Worm (Caenorhabditis elegans) whole organism, L4 larva: ENCODE data around the gene F08G12.5.
A peak's percentile ranks its signal among the peaks of the same experiment; 100 is the strongest.

Experiments
- D1046.2 ChIP-seq: fragments of 200-800 bp; sonication (Bioruptor generic); IDR thresholded peaks from 2 replicates; pipeline ENCODE4 v1.3.6; 2022; ENCODE audit warnings: missing genetic modification characterization, missing compliant biosample characterization
- F26F4.8 ChIP-seq: fragments of 200-800 bp; sonication (Bioruptor generic); conservative IDR thresholded peaks from 2 replicates; pipeline ENCODE4 v1.3.6; 2022; ENCODE audit warnings: missing genetic modification characterization, missing compliant biosample characterization
- F49E8.2 ChIP-seq: sonication (generic microtip); optimal IDR thresholded peaks from 2 replicates; lab custom pipeline; 2016; ENCODE audit warnings: missing compliant biosample characterization, mild to moderate bottlenecking, missing genetic modification characterization, borderline replicate concordance
- R02D3.7 ChIP-seq: fragments of 150-350 bp; sonication (generic microtip); optimal IDR thresholded peaks from 3 replicates; lab custom pipeline; 2014; ENCODE audit warnings: missing biosample characterization, missing genetic modification characterization
- T20F7.1 ChIP-seq: fragments of 200-800 bp; sonication (Bioruptor generic); optimal IDR thresholded peaks from 2 replicates; lab custom pipeline; 2018; ENCODE audit warnings: mild to moderate bottlenecking, missing genetic modification characterization, missing compliant biosample characterization
- T26A8.4 ChIP-seq: fragments of 200-800 bp; sonication (Bioruptor generic); IDR thresholded peaks from 2 replicates; pipeline ENCODE4 v1.3.6; 2022; ENCODE audit warnings: missing genetic modification characterization, missing compliant biosample characterization
- Y48G9A.11 ChIP-seq: fragments of 200-800 bp; sonication (Bioruptor generic); IDR thresholded peaks from 2 replicates; pipeline ENCODE4 v1.3.6; 2022; ENCODE audit warnings: missing genetic modification reagents, missing genetic modification characterization, missing compliant biosample characterization
- ZK337.2 ChIP-seq: fragments of 200-800 bp; sonication (Bioruptor generic); IDR thresholded peaks from 2 replicates; pipeline ENCODE4 v1.3.6; 2022; ENCODE audit warnings: missing genetic modification reagents, missing genetic modification characterization, missing compliant biosample characterization
- ZK546.5 ChIP-seq, 2 experiments: sonication (generic microtip); optimal IDR thresholded peaks; 2 replicates each; lab custom pipeline; 2017; ENCODE audit warnings: missing biosample characterization in 2 of 2, missing genetic modification characterization in 2 of 2
- aly-2 ChIP-seq: sonication (generic microtip); optimal IDR thresholded peaks from 2 replicates; lab custom pipeline; 2018; ENCODE audit warnings: missing biosample characterization, missing genetic modification characterization
- ama-1 ChIP-seq: fragments of 150-350 bp; optimal IDR thresholded peaks from 2 replicates; lab custom pipeline; 2014; ENCODE audit warnings: inconsistent platforms, mixed read lengths
- attf-4 ChIP-seq: sonication (generic microtip); optimal IDR thresholded peaks from 3 replicates; lab custom pipeline; 2017; ENCODE audit warnings: missing biosample characterization, missing genetic modification characterization
- ceh-32 ChIP-seq: sonication (generic microtip); optimal IDR thresholded peaks from 2 replicates; lab custom pipeline; 2016; ENCODE audit warnings: mild to moderate bottlenecking, missing genetic modification characterization, missing compliant biosample characterization; ENCODE audit not compliant: poor library complexity
- ceh-44 ChIP-seq: fragments of 200-800 bp; sonication (Bioruptor generic); IDR thresholded peaks from 2 replicates; pipeline ENCODE4 v1.3.6; 2022; ENCODE audit warnings: missing genetic modification reagents, missing genetic modification characterization, missing compliant biosample characterization
- ceh-82 ChIP-seq: sonication (generic microtip); optimal IDR thresholded peaks from 2 replicates; lab custom pipeline; 2017; ENCODE audit warnings: missing biosample characterization, missing genetic modification characterization
- ces-1 ChIP-seq: fragments of 150-350 bp; sonication (generic microtip); optimal IDR thresholded peaks from 4 replicates; lab custom pipeline; 2014; ENCODE audit warnings: missing biosample characterization, missing genetic modification reagents, missing genetic modification characterization
- daf-12 ChIP-seq: fragments of 150-350 bp; optimal IDR thresholded peaks from 2 replicates; lab custom pipeline; 2014; ENCODE audit warnings: missing biosample characterization, missing genetic modification reagents, missing genetic modification characterization
- daf-16 ChIP-seq, 3 experiments: sonication (generic microtip); optimal IDR thresholded peaks; 2 replicates each; lab custom pipeline; 2016 to 2017; ENCODE audit warnings: missing genetic modification characterization in 3 of 3, missing genetic modification reagents in 3 of 3, mild to moderate bottlenecking in 2 of 3, missing compliant biosample characterization in 2 of 3, missing biosample characterization in 1 of 3, moderate library complexity in 1 of 3
- daf-8 ChIP-seq: fragments of 200-800 bp; sonication (Bioruptor generic); IDR thresholded peaks from 2 replicates; pipeline ENCODE4 v1.3.6; 2022; ENCODE audit warnings: missing genetic modification characterization, missing compliant biosample characterization
- dmd-6 ChIP-seq: fragments of 200-800 bp; sonication (Bioruptor generic); IDR thresholded peaks from 2 replicates; pipeline ENCODE4 v1.3.6; 2022; ENCODE audit warnings: missing genetic modification reagents, missing genetic modification characterization, missing compliant biosample characterization
- dpl-1 ChIP-seq: fragments of 150-350 bp; optimal IDR thresholded peaks from 2 replicates; lab custom pipeline; 2014; ENCODE audit warnings: missing biosample characterization, missing genetic modification reagents, missing genetic modification characterization
- egl-27 ChIP-seq: sonication (generic microtip); optimal IDR thresholded peaks from 3 replicates; lab custom pipeline; 2017; ENCODE audit warnings: missing biosample characterization, missing genetic modification reagents, missing genetic modification characterization
- egl-43 ChIP-seq: fragments of 200-800 bp; sonication (Bioruptor generic); IDR thresholded peaks from 2 replicates; pipeline ENCODE4 v1.3.6; 2022; ENCODE audit warnings: missing genetic modification reagents, missing genetic modification characterization, missing compliant biosample characterization
- fos-1 ChIP-seq: fragments of 150-350 bp; optimal IDR thresholded peaks from 2 replicates; lab custom pipeline; 2014; ENCODE audit warnings: missing biosample characterization, missing genetic modification characterization
- gei-8 ChIP-seq: fragments of 200-800 bp; sonication (Bioruptor generic); optimal IDR thresholded peaks from 2 replicates; lab custom pipeline; 2018; ENCODE audit warnings: mild to moderate bottlenecking, missing genetic modification characterization, missing compliant biosample characterization
- hlh-11 ChIP-seq: fragments of 200-800 bp; sonication (Bioruptor generic); optimal IDR thresholded peaks from 2 replicates; lab custom pipeline; 2018; ENCODE audit warnings: mild to moderate bottlenecking, missing genetic modification characterization, missing compliant biosample characterization
- hmg-1.1 ChIP-seq: fragments of 200-800 bp; sonication (Bioruptor generic); IDR thresholded peaks from 2 replicates; pipeline ENCODE4 v1.3.6; 2022; ENCODE audit warnings: missing genetic modification reagents, missing genetic modification characterization, missing compliant biosample characterization
- lin-15B ChIP-seq: fragments of 150-350 bp; sonication (generic microtip); optimal IDR thresholded peaks from 3 replicates; lab custom pipeline; 2014; ENCODE audit warnings: missing biosample characterization, missing genetic modification characterization
- lin-29 ChIP-seq: fragments of 200-800 bp; sonication (Bioruptor generic); IDR thresholded peaks from 2 replicates; pipeline ENCODE4 v1.3.6; 2022; ENCODE audit warnings: missing genetic modification reagents, missing genetic modification characterization, missing compliant biosample characterization
- madf-5 ChIP-seq, 2 experiments: fragments of 200-800 bp; sonication (Bioruptor generic); IDR thresholded peaks; 2 replicates each; pipeline ENCODE4 v1.3.6; 2022; ENCODE audit warnings: missing compliant biosample characterization in 2 of 2, missing genetic modification characterization in 2 of 2
- mep-1 ChIP-seq: fragments of 150-350 bp; sonication (generic microtip); optimal IDR thresholded peaks from 3 replicates; lab custom pipeline; 2014; ENCODE audit warnings: missing biosample characterization, missing genetic modification characterization
- mes-2 ChIP-seq: sonication (generic microtip); optimal IDR thresholded peaks from 2 replicates; lab custom pipeline; 2016; ENCODE audit warnings: missing genotype, mild to moderate bottlenecking, missing genetic modification characterization, missing compliant biosample characterization; ENCODE audit not compliant: poor library complexity, severe bottlenecking
- mxl-2 ChIP-seq: fragments of 200-800 bp; sonication (Bioruptor generic); conservative IDR thresholded peaks from 2 replicates; pipeline ENCODE4 v1.3.6; 2022; ENCODE audit warnings: missing genetic modification reagents, missing genetic modification characterization, missing compliant biosample characterization
- nhr-41 ChIP-seq: fragments of 200-800 bp; sonication (Bioruptor generic); IDR thresholded peaks from 2 replicates; pipeline ENCODE4 v1.3.6; 2022; ENCODE audit warnings: missing genetic modification reagents, missing genetic modification characterization, missing compliant biosample characterization
- nhr-6 ChIP-seq: fragments of 150-350 bp; optimal IDR thresholded peaks from 2 replicates; lab custom pipeline; 2014; ENCODE audit warnings: missing biosample characterization, missing genetic modification characterization
- nhr-76 ChIP-seq: fragments of 150-350 bp; optimal IDR thresholded peaks from 2 replicates; lab custom pipeline; 2014; ENCODE audit warnings: missing biosample characterization, missing genetic modification characterization
- nhr-77 ChIP-seq: fragments of 150-350 bp; optimal IDR thresholded peaks from 2 replicates; lab custom pipeline; 2014; ENCODE audit warnings: missing biosample characterization, missing genetic modification characterization
- saeg-2 ChIP-seq: fragments of 200-800 bp; sonication (Bioruptor generic); IDR thresholded peaks from 2 replicates; pipeline ENCODE4 v1.3.6; 2022; ENCODE audit warnings: missing genetic modification reagents, missing genetic modification characterization, missing compliant biosample characterization
- skn-1 ChIP-seq: fragments of 150-350 bp; optimal IDR thresholded peaks from 2 replicates; lab custom pipeline; 2014; ENCODE audit warnings: missing biosample characterization, missing genetic modification characterization
- spr-1 ChIP-seq: sonication (generic microtip); optimal IDR thresholded peaks from 2 replicates; lab custom pipeline; 2016; ENCODE audit warnings: mild to moderate bottlenecking, missing genetic modification characterization, missing compliant biosample characterization
- unc-130 ChIP-seq: sonication (generic microtip); optimal IDR thresholded peaks from 2 replicates; lab custom pipeline; 2016; ENCODE audit warnings: missing genetic modification reagents, missing genetic modification characterization, missing compliant biosample characterization
- unc-62 ChIP-seq, 3 experiments: fragments of 150-350 bp in 1 of 3; sonication (generic microtip); optimal IDR thresholded peaks in 2 of 3; peaks in 1 of 3; 1 replicate in 1 of 3; 2 replicates in 2 of 3; lab custom pipeline; 2014 to 2017; ENCODE audit warnings: missing biosample characterization in 3 of 3, missing genetic modification characterization in 3 of 3, missing genetic modification reagents in 3 of 3, missing genotype in 1 of 3
- zag-1 ChIP-seq: fragments of 150-350 bp; optimal IDR thresholded peaks from 2 replicates; lab custom pipeline; 2014; ENCODE audit warnings: missing biosample characterization, missing genetic modification characterization
- ztf-11 ChIP-seq: fragments of 150-350 bp; optimal IDR thresholded peaks from 2 replicates; lab custom pipeline; 2014; ENCODE audit warnings: missing biosample characterization, missing genetic modification characterization
- ztf-7 ChIP-seq: fragments of 150-350 bp; optimal IDR thresholded peaks from 2 replicates; lab custom pipeline; 2014; ENCODE audit warnings: missing biosample characterization, missing genetic modification characterization

F08G12.5 gene

DNA sequence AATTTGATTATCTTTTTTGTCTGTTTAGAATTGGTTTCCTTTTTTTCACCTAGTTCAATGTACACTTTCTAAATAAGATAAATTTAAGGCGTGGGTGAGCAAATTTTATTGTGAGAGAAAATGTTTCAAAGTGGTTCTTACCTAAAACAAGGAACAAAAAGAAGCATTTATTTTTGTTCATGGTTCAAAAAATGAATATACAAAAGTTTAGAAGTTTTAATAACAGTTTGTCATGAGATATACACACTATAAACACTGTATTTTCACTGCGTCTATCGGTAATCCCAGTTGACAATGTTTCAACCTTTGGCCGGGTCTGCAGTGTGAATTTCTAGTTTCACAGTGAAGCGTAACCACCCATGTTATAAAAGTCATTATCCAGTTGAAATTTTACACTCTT, 5.3 kb upstream of the F08G12.5 start, which contains the start of gene F08G12.11:
TSS of gene F08G12.11 (minus strand) at position 181 of the 400 bp plus-strand sequence.
- TF ChIP-seq ZK337.2 (no peak), unc-62 (GFP tag; optimal IDR thresholded peaks at IDR 0.05 in 1 of 2; lab: Kevin White, UChicago) (peak in 1 of 2 experiments; percentile 91), unc-62 (tag; optimal IDR thresholded peaks at IDR 0.05; lab: Kevin White, UChicago) (no peak), egl-43 (no peak)

DNA sequence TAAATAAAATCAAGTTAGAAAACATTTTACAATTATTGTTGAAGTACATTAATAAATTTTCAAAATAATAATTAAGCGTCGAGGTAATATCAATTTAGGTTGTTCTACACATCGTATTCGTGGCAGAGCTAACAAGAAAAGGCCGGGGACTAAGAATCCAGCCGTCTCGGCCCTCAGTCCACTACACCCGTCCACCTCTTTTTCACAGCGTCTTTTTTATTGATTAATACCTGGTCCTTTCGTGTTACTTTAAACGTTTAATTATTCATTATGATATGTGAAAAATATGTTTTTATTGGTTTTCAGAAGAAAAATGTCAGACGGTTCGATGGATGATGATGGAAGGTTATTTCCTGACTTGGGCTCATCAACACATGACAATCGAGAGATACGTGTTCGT, 3.0 kb downstream of the F08G12.5 start, which contains the start of gene vhl-1:
TSS of gene vhl-1 (plus strand) at position 301 of the 400 bp plus-strand sequence.
- TF ChIP-seq ztf-11, result no peak
- TF ChIP-seq egl-27 (tag; lab: Kevin White, UChicago), result no peak
- no peak for TF ChIP-seq ama-1 (lab: Kevin White, UChicago)
- no peak for TF ChIP-seq unc-130 (GFP tag; lab: Kevin White, UChicago)
- no peak for TF ChIP-seq ceh-32
- TF ChIP-seq fos-1 (tag; lab: Kevin White, UChicago), result no peak
- TF ChIP-seq nhr-41 (GFP tag; lab: Robert Waterston, UW), result no peak
- TF ChIP-seq Y48G9A.11, result no peak
- no peak for TF ChIP-seq hlh-11 (tag; lab: Kevin White, UChicago)
- TF ChIP-seq mes-2, result peak; percentile 54
- TF ChIP-seq gei-8, result no peak
- no peak for TF ChIP-seq daf-8 (GFP tag; lab: Robert Waterston, UW)
- 0 out of 2 replicates have a peak, but pooled peaks have one; percentile 11 for TF ChIP-seq hmg-1.1 (GFP tag; lab: Robert Waterston, UW)
- TF ChIP-seq dpl-1 (GFP tag; lab: Kevin White, UChicago), result no peak
- TF ChIP-seq aly-2 (tag; lab: Kevin White, UChicago), result no peak

DNA sequence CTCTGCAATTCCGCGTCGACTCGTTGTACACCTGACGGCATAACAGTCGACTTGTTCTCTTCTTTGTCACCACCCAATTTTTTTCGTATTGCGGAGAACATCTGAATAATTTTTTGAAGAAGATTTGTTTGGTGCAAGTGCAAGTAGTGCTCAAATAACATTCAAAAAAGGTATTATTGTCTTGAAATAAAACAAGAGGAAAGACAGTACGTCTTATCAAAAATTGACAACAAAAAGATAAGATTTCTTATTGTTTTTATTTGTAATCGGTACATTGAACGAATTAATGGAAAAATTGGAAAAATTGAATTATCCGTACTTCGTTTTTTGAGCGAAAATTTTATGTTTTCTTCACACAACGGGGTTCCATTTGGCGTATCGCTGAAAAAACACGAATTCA, 4.3 kb downstream of the F08G12.5 start, which contains the start of gene F08G12.1:
TSS of gene F08G12.1 (minus strand) at position 101 of the 400 bp plus-strand sequence.
- TF ChIP-seq hmg-1.1 (GFP tag; lab: Robert Waterston, UW) (no peak), ztf-11 (no peak), R02D3.7 (tag; lab: Kevin White, UChicago) (no peak), attf-4 (tag; lab: Kevin White, UChicago) (no peak), daf-12 (tag; lab: Kevin White, UChicago) (no peak), dmd-6 (no peak), ces-1 (GFP tag; lab: Kevin White, UChicago) (no peak), hlh-11 (tag; lab: Kevin White, UChicago) (no peak), T26A8.4 (no peak), saeg-2 (no peak), T20F7.1 (no peak), skn-1 (no peak), fos-1 (tag; lab: Kevin White, UChicago) (no peak), mep-1 (tag; lab: Kevin White, UChicago) (no peak), nhr-76 (no peak), F26F4.8 (GFP tag; lab: Robert Waterston, UW) (no peak), nhr-6 (tag; lab: Kevin White, UChicago) (no peak), lin-29 (GFP tag; lab: Robert Waterston, UW) (no peak), aly-2 (tag; lab: Kevin White, UChicago) (no peak), ceh-32 (no peak)
- TF ChIP-seq, all 104 proteins: peak for 0

DNA sequence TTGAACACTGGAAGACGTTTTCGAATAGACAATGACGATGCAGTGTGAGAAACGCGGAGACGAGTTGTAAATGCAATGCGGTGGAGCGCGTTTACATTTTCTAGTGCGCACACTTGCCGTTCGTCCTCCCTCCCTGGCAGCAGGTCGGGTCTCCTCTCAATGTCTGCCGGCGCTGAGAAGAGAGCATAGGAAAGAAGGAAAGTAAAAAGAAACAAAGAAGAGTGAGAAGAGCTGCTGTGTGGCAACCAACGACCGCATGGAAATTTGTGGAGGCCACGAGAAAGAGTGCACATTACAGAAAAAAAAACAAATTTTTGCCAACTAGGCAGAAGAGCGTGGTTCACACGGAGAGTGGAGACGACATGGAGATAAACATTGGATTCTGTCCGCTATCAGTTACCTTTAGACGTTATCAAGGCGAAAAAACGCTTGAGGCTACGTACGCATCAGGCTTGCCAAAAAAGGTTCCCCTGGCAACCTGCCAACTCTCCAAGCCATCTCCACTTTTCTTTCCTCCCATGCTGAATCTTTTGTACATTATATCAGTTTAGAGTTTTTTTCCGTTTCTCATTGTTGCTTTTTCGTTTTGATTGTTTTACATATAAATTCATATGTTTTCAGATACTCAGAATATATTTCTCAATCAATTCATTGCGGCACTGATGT, 10.3 kb downstream of the F08G12.5 start, which contains the start of the genes snrp-40.1 and F08G12.3:
TSS of gene snrp-40.1 (minus strand) at position 143 of the 666 bp plus-strand sequence.
TSS of gene F08G12.3 (plus strand) at position 616 of the 666 bp plus-strand sequence.
- TF ChIP-seq aly-2 (tag; lab: Kevin White, UChicago) (no peak), spr-1 (peak; percentile 35), ces-1 (GFP tag; lab: Kevin White, UChicago) (no peak), ceh-44 (GFP tag; lab: Robert Waterston, UW) (no peak), nhr-76 (no peak), daf-16 (GFP tag; optimal IDR thresholded peaks at IDR 0.05; lab: Kevin White, UChicago) (peak in 1 of 2 experiments; percentile 59), daf-16 (tag; optimal IDR thresholded peaks at IDR 0.05; lab: Kevin White, UChicago) (peak; percentile 83), D1046.2 (GFP tag; lab: Robert Waterston, UW) (no peak), F49E8.2 (tag; lab: Kevin White, UChicago) (no peak), ZK546.5 (tag; optimal IDR thresholded peaks at IDR 0.05; lab: Kevin White, UChicago) (no peak), ztf-11 (no peak), nhr-77 (tag; lab: Kevin White, UChicago) (peak; percentile 78), lin-15B (tag; lab: Kevin White, UChicago) (no peak), ztf-7 (tag; lab: Kevin White, UChicago) (no peak), zag-1 (tag; lab: Kevin White, UChicago) (no peak), hmg-1.1 (GFP tag; lab: Robert Waterston, UW) (peak; percentile 92), madf-5 (GFP tag; IDR thresholded peaks at IDR 0.05; lab: Robert Waterston, UW) (no peak), ceh-82 (tag; lab: Kevin White, UChicago) (no peak), mxl-2 (GFP tag; lab: Robert Waterston, UW) (no peak), lin-29 (GFP tag; lab: Robert Waterston, UW) (no peak)
